Worm (Caenorhabditis elegans): ENCODE results near the gene F58F9.1.

- no peak for TF ChIP-seq mdl-1 (tag; optimal IDR thresholded peaks at IDR 0.05)
- no peak for TF ChIP-seq ztf-11 (tag; optimal IDR thresholded peaks at IDR 0.05)
- TF ChIP-seq ZK546.5 (tag; optimal IDR thresholded peaks at IDR 0.05), result no peak
- TF ChIP-seq nhr-237 (tag; optimal IDR thresholded peaks at IDR 0.05), result no peak
- no peak for TF ChIP-seq ama-1 (optimal IDR thresholded peaks at IDR 0.05)
- TF ChIP-seq fkh-10 (GFP tag; optimal IDR thresholded peaks at IDR 0.05), result no peak
- no peak for TF ChIP-seq lin-39 (tag; optimal IDR thresholded peaks at IDR 0.05)
- TF ChIP-seq aly-2 (tag; optimal IDR thresholded peaks at IDR 0.05), result no peak
- TF ChIP-seq dve-1 (tag; optimal IDR thresholded peaks at IDR 0.05; ENCODE audit: insufficient read depth), result no peak
- no peak for TF ChIP-seq pha-4 (GFP tag; IDR thresholded peaks at IDR 0.05)
- TF ChIP-seq pha-4 (tag; optimal IDR thresholded peaks at IDR 0.05), result no peak
Observed at ce11 chrIV:6225143-6225542, 24.5 kb upstream of the F58F9.1 start, which contains the start of gene C49A9.2.
